Fruit fly (Drosophila melanogaster) whole organism, embryonic: Measurements from ENCODE around the gene CG16710.

Experiments
- Atf-2 ChIP-seq: fragments of 200-800 bp; sonication (Bioruptor generic); optimal IDR thresholded peaks from 2 replicates; lab custom pipeline; 2016; ENCODE audit warnings: missing biosample characterization, missing genetic modification characterization
- Bdp1 ChIP-seq: fragments of 200-800 bp; sonication (Bioruptor generic); optimal IDR thresholded peaks from 3 replicates; lab custom pipeline; 2016; ENCODE audit warnings: missing biosample characterization, missing genetic modification characterization
- C15 ChIP-seq: fragments of 200-800 bp; sonication (Bioruptor generic); IDR thresholded peaks from 3 replicates; pipeline ENCODE4 v1.3.6; 2022; ENCODE audit warnings: missing biosample characterization, missing genetic modification characterization
- CG10979 ChIP-seq: fragments of 200-800 bp; sonication (Bioruptor generic); optimal IDR thresholded peaks from 2 replicates; lab custom pipeline; 2018; ENCODE audit warnings: missing biosample characterization, mild to moderate bottlenecking, missing genetic modification characterization, moderate library complexity
- CG12071 ChIP-seq: fragments of 200-800 bp; sonication (Bioruptor generic); optimal IDR thresholded peaks from 3 replicates; lab custom pipeline; 2018; ENCODE audit warnings: missing biosample characterization, mild to moderate bottlenecking, missing genetic modification characterization
- CG13296 ChIP-seq: fragments of 200-800 bp; sonication (Bioruptor generic); optimal IDR thresholded peaks from 3 replicates; lab custom pipeline; 2018; ENCODE audit warnings: missing biosample characterization, mild to moderate bottlenecking, missing genetic modification characterization
- CG13424 ChIP-seq: fragments of 200-800 bp; sonication (Bioruptor generic); optimal IDR thresholded peaks from 2 replicates; lab custom pipeline; 2019; ENCODE audit warnings: missing biosample characterization, mild to moderate bottlenecking, missing genetic modification characterization, moderate library complexity
- CG14050 ChIP-seq: fragments of 200-800 bp; sonication (Bioruptor generic); IDR thresholded peaks from 3 replicates; pipeline ENCODE4 v1.3.6; 2022; ENCODE audit warnings: missing biosample characterization, missing genetic modification characterization
- CG1603 ChIP-seq: fragments of 200-800 bp; sonication (Bioruptor generic); optimal IDR thresholded peaks from 2 replicates; lab custom pipeline; 2019; ENCODE audit warnings: missing biosample characterization, mild to moderate bottlenecking, missing genetic modification characterization, moderate library complexity
- CG16779 ChIP-seq: fragments of 200-800 bp; sonication (Bioruptor generic); IDR thresholded peaks from 2 replicates; pipeline ENCODE4 v1.3.6; 2022; ENCODE audit warnings: missing biosample characterization, missing genetic modification characterization
- CG2202 ChIP-seq: fragments of 200-800 bp; sonication (Bioruptor generic); optimal IDR thresholded peaks from 2 replicates; lab custom pipeline; 2018; ENCODE audit warnings: missing biosample characterization, mild to moderate bottlenecking, missing genetic modification characterization
- CG2712 ChIP-seq: fragments of 200-800 bp; optimal IDR thresholded peaks from 3 replicates; lab custom pipeline; 2019; ENCODE audit warnings: missing biosample characterization, mild to moderate bottlenecking, missing genetic modification characterization, moderate library complexity
- CG32767 ChIP-seq: fragments of 200-800 bp; sonication (Bioruptor generic); IDR thresholded peaks from 2 replicates; pipeline ENCODE4 v1.3.6; 2022; ENCODE audit warnings: missing biosample characterization, missing genetic modification characterization
- CG3281 ChIP-seq: fragments of 200-800 bp; sonication (Bioruptor generic); optimal IDR thresholded peaks from 3 replicates; lab custom pipeline; 2017; ENCODE audit warnings: missing biosample characterization, mild to moderate bottlenecking, missing genetic modification characterization
- CG34224 ChIP-seq: fragments of 200-800 bp; sonication (Bioruptor generic); IDR thresholded peaks from 3 replicates; pipeline ENCODE4 v1.3.6; 2022; ENCODE audit warnings: missing biosample characterization, missing genetic modification characterization; ENCODE audit not compliant: partially characterized antibody
- CG4617 ChIP-seq: fragments of 200-800 bp; sonication (Bioruptor generic); optimal IDR thresholded peaks from 3 replicates; lab custom pipeline; 2016; ENCODE audit warnings: missing biosample characterization, missing genetic modification characterization, borderline replicate concordance
- CG6854 ChIP-seq: fragments of 200-800 bp; sonication (Bioruptor generic); optimal IDR thresholded peaks from 3 replicates; lab custom pipeline; 2017; ENCODE audit warnings: missing biosample characterization, mild to moderate bottlenecking, missing genetic modification characterization
- CG7372 ChIP-seq: fragments of 200-800 bp; sonication (Bioruptor generic); IDR thresholded peaks from 2 replicates; pipeline ENCODE4 v1.3.6; 2022; ENCODE audit warnings: missing biosample characterization, missing genetic modification characterization
- CG7556 ChIP-seq: fragments of 200-800 bp; sonication (Bioruptor generic); optimal IDR thresholded peaks from 2 replicates; lab custom pipeline; 2017; ENCODE audit warnings: missing biosample characterization, mild to moderate bottlenecking, missing genetic modification characterization
- CG8359 ChIP-seq: fragments of 200-800 bp; sonication (Bioruptor generic); optimal IDR thresholded peaks from 2 replicates; lab custom pipeline; 2017; ENCODE audit warnings: missing biosample characterization, mild to moderate bottlenecking, missing genetic modification characterization, borderline replicate concordance
- CG8924 ChIP-seq: fragments of 200-800 bp; optimal IDR thresholded peaks from 3 replicates; lab custom pipeline; 2019; ENCODE audit warnings: missing biosample characterization, mild to moderate bottlenecking, missing genetic modification characterization, moderate library complexity
- CG9817 ChIP-seq: fragments of 200-800 bp; sonication (Bioruptor generic); optimal IDR thresholded peaks from 2 replicates; lab custom pipeline; 2018; ENCODE audit warnings: missing biosample characterization, mild to moderate bottlenecking, missing genetic modification characterization, moderate library complexity
- CkIIα-i1 ChIP-seq: fragments of 200-800 bp; sonication (Bioruptor generic); IDR thresholded peaks from 2 replicates; pipeline ENCODE4 v1.3.6; 2022; ENCODE audit warnings: missing biosample characterization, missing genetic modification characterization
- Dad ChIP-seq: fragments of 200-800 bp; sonication (Bioruptor generic); optimal IDR thresholded peaks from 3 replicates; lab custom pipeline; 2016; ENCODE audit warnings: missing biosample characterization, missing genetic modification characterization
- Doc2 ChIP-seq: fragments of 200-800 bp; sonication (Bioruptor generic); IDR thresholded peaks from 2 replicates; pipeline ENCODE4 v1.3.6; 2022; ENCODE audit warnings: missing biosample characterization, missing genetic modification characterization
- Dp ChIP-seq: fragments of 200-800 bp; sonication (Bioruptor generic); optimal IDR thresholded peaks from 2 replicates; lab custom pipeline; 2018; ENCODE audit warnings: missing biosample characterization, mild to moderate bottlenecking, missing genetic modification characterization, moderate library complexity
- HLH4C ChIP-seq: fragments of 200-800 bp; sonication (Bioruptor generic); IDR thresholded peaks from 3 replicates; pipeline ENCODE4 v1.3.6; 2022; ENCODE audit warnings: missing biosample characterization, missing genetic modification characterization; ENCODE audit not compliant: partially characterized antibody
- HmgZ ChIP-seq: fragments of 200-800 bp; sonication (Bioruptor generic); optimal IDR thresholded peaks from 2 replicates; lab custom pipeline; 2018; ENCODE audit warnings: missing biosample characterization, mild to moderate bottlenecking, missing genetic modification characterization
- Jarid2 ChIP-seq: fragments of 200-800 bp; sonication (Bioruptor generic); optimal IDR thresholded peaks from 3 replicates; lab custom pipeline; 2017; ENCODE audit warnings: mild to moderate bottlenecking, missing biosample characterization, missing genetic modification reagents, missing genetic modification characterization
- Mes4 ChIP-seq: fragments of 200-800 bp; sonication (Bioruptor generic); optimal IDR thresholded peaks from 2 replicates; lab custom pipeline; 2016; ENCODE audit warnings: missing biosample characterization, missing genetic modification characterization
- NFAT ChIP-seq: fragments of 200-800 bp; sonication (Bioruptor generic); IDR thresholded peaks from 2 replicates; pipeline ENCODE4 v1.3.6; 2022; ENCODE audit warnings: missing biosample characterization, missing genetic modification characterization
- Oaz ChIP-seq: fragments of 200-800 bp; sonication (Bioruptor generic); IDR thresholded peaks from 2 replicates; pipeline ENCODE4 v1.3.6; 2022; ENCODE audit warnings: missing biosample characterization, missing genetic modification characterization
- al ChIP-seq: fragments of 200-800 bp; sonication (Bioruptor generic); IDR thresholded peaks from 2 replicates; pipeline ENCODE4 v1.3.6; 2022; ENCODE audit warnings: missing biosample characterization, missing genetic modification characterization
- ato ChIP-seq: fragments of 200-800 bp; sonication (Bioruptor generic); IDR thresholded peaks from 2 replicates; pipeline ENCODE4 v1.3.6; 2022; ENCODE audit warnings: missing biosample characterization, missing genetic modification characterization; ENCODE audit not compliant: partially characterized antibody
- crol ChIP-seq: fragments of 200-800 bp; sonication (Bioruptor generic); IDR thresholded peaks from 2 replicates; pipeline ENCODE4 v1.3.6; 2022; ENCODE audit warnings: missing biosample characterization, missing genetic modification characterization
- esg ChIP-seq: fragments of 200-800 bp; sonication (Bioruptor generic); conservative IDR thresholded peaks from 2 replicates; pipeline ENCODE4 v1.3.6; 2022; ENCODE audit warnings: missing biosample characterization, missing genetic modification characterization
- eyg ChIP-seq: fragments of 200-800 bp; sonication (Bioruptor generic); optimal IDR thresholded peaks from 3 replicates; lab custom pipeline; 2016; ENCODE audit warnings: missing biosample characterization, missing genetic modification characterization
- fd102C ChIP-seq: fragments of 200-800 bp; sonication (Bioruptor generic); optimal IDR thresholded peaks from 2 replicates; lab custom pipeline; 2018; ENCODE audit warnings: missing biosample characterization, mild to moderate bottlenecking, missing genetic modification characterization, moderate library complexity
- fru ChIP-seq: fragments of >200 bp; optimal IDR thresholded peaks from 2 replicates; lab custom pipeline; 2017
- ftz-f1 ChIP-seq: fragments of 200-800 bp; sonication (Bioruptor generic); optimal IDR thresholded peaks from 2 replicates; lab custom pipeline; 2016; ENCODE audit warnings: missing biosample characterization, missing genetic modification characterization
- kni ChIP-seq: fragments of 200-800 bp; sonication (Bioruptor generic); optimal IDR thresholded peaks from 3 replicates; lab custom pipeline; 2017; ENCODE audit warnings: mild to moderate bottlenecking, missing biosample characterization, missing genetic modification reagents, missing genetic modification characterization
- p53 ChIP-seq: fragments of 200-800 bp; sonication (Bioruptor generic); optimal IDR thresholded peaks from 2 replicates; lab custom pipeline; 2016; ENCODE audit warnings: missing biosample characterization, missing genetic modification characterization
- pho ChIP-seq: fragments of 200-800 bp; sonication (Bioruptor generic); optimal IDR thresholded peaks from 2 replicates; lab custom pipeline; 2016; ENCODE audit warnings: missing biosample characterization, missing genetic modification characterization
- pnt ChIP-seq: fragments of 200-800 bp; sonication (Bioruptor generic); optimal IDR thresholded peaks from 3 replicates; lab custom pipeline; 2016; ENCODE audit warnings: missing biosample characterization, missing genetic modification characterization
- scrt ChIP-seq: fragments of 200-800 bp; sonication (Bioruptor generic); optimal IDR thresholded peaks from 2 replicates; lab custom pipeline; 2018; ENCODE audit warnings: missing biosample characterization, mild to moderate bottlenecking, missing genetic modification characterization, moderate library complexity
- sd ChIP-seq: fragments of 200-800 bp; sonication (Bioruptor generic); optimal IDR thresholded peaks from 3 replicates; lab custom pipeline; 2018; ENCODE audit warnings: missing biosample characterization, mild to moderate bottlenecking, missing genetic modification characterization, moderate library complexity
- sens ChIP-seq: fragments of 200-800 bp; sonication (Bioruptor generic); peaks from one replicate; lab custom pipeline; 2016; ENCODE audit warnings: missing biosample characterization, missing genetic modification characterization
- sens-2 ChIP-seq: fragments of 200-800 bp; sonication (Bioruptor generic); IDR thresholded peaks from 2 replicates; pipeline ENCODE4 v1.3.6; 2022; ENCODE audit warnings: missing biosample characterization, missing genetic modification characterization
- trem ChIP-seq: fragments of 200-800 bp; optimal IDR thresholded peaks from 3 replicates; lab custom pipeline; 2019; ENCODE audit warnings: missing biosample characterization, mild to moderate bottlenecking, missing genetic modification characterization, moderate library complexity
- twi ChIP-seq: fragments of 200-800 bp; optimal IDR thresholded peaks from 2 replicates; lab custom pipeline; 2019; ENCODE audit warnings: missing biosample characterization, mild to moderate bottlenecking, missing genetic modification characterization, moderate library complexity
- wdn ChIP-seq: fragments of 200-800 bp; sonication (Bioruptor generic); IDR thresholded peaks from 2 replicates; pipeline ENCODE4 v1.3.6; 2022; ENCODE audit warnings: missing biosample characterization, missing genetic modification characterization

The CG16710 gene

DNA sequence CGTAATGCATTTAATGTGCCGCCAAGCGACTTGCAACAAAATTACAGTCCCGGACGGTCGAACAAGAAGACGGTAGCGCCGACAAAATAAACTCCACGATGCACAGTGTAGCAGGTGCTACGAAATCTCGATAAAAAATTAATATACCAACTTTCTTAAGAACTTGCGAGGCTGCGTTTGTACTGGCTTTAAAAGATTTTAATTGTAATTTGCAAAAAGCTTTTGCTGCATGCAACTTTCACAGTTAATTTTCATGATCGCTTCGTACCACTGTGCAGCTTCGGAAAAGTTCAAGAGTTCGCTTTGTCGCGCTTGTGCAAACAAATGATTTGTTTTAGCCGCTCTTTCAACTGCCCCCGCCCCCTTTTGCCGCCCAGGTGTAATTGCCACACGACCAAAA, 36.1 kb upstream of the CG16710 start (continued):
- TF ChIP-seq NFAT = peak; percentile 65
- TF ChIP-seq CG14050 (GFP tag; lab: Robert Waterston, UW) = peak; percentile 59; the same call in 2 of the 3 replicates
- peak; percentile 62 for TF ChIP-seq CG13424 (tag; lab: Kevin White, UChicago)
- TF ChIP-seq pho (GFP tag; lab: Kevin White, UChicago) = peak; percentile 49
- TF ChIP-seq pnt = peak; percentile 56
- no peak for TF ChIP-seq crol (GFP tag; lab: Robert Waterston, UW)
- no peak for TF ChIP-seq CkIIα-i1 (GFP tag; lab: Robert Waterston, UW)
- TF ChIP-seq Dad (GFP tag; lab: Kevin White, UChicago) = peak; percentile 64
- peak; percentile 57 for TF ChIP-seq CG7556 (GFP tag; lab: Kevin White, UChicago)
- TF ChIP-seq Jarid2 (GFP tag; lab: Kevin White, UChicago) = no peak
- peak; percentile 73 for TF ChIP-seq CG2712 (tag; lab: Kevin White, UChicago)
- TF ChIP-seq Bdp1 (GFP tag; lab: Kevin White, UChicago) = peak; percentile 15
- TF ChIP-seq al (GFP tag; lab: Robert Waterston, UW) = peak; percentile 23; the same call in 1 of the 2 replicates
- TF ChIP-seq CG3281 (GFP tag; lab: Kevin White, UChicago) = peak; percentile 45
- peak; percentile 61 for TF ChIP-seq CG12071
- peak; percentile 50 for TF ChIP-seq Atf-2 (GFP tag; lab: Kevin White, UChicago)
- TF ChIP-seq scrt (GFP tag; lab: Kevin White, UChicago) = peak; percentile 20
- TF ChIP-seq HLH4C (GFP tag; lab: Robert Waterston, UW) = no peak
- TF ChIP-seq CG6854 (GFP tag; lab: Kevin White, UChicago) = no peak
- TF ChIP-seq CG32767 (GFP tag; lab: Robert Waterston, UW) = 0 out of 2 replicates have a peak, but pooled peaks have one; percentile 28
- TF ChIP-seq p53 (GFP tag; lab: Kevin White, UChicago) = no peak
- TF ChIP-seq CG4617 (GFP tag; lab: Kevin White, UChicago) = no peak
- TF ChIP-seq esg (GFP tag; lab: Robert Waterston, UW) = peak; percentile 75
- peak; percentile 8 for TF ChIP-seq CG2202 (tag; lab: Kevin White, UChicago)
- TF ChIP-seq CG10979 (tag; lab: Kevin White, UChicago) = peak; percentile 68
- TF ChIP-seq ato = no peak
- TF ChIP-seq wdn (GFP tag; lab: Robert Waterston, UW) = peak; percentile 71
- peak; percentile 73 for TF ChIP-seq sens-2 (GFP tag; lab: Robert Waterston, UW)
- TF ChIP-seq CG9817 (tag; lab: Kevin White, UChicago) = peak; percentile 36
- TF ChIP-seq sd (tag; lab: Kevin White, UChicago) = no peak
- TF ChIP-seq Mes4 (GFP tag; lab: Kevin White, UChicago) = peak; percentile 38
- TF ChIP-seq Doc2 (GFP tag; lab: Robert Waterston, UW) = no peak
- TF ChIP-seq Oaz = peak; percentile 62
- TF ChIP-seq CG7372 (GFP tag; lab: Robert Waterston, UW) = peak; percentile 50; the same call in 1 of the 2 replicates
- TF ChIP-seq HmgZ (tag; lab: Kevin White, UChicago) = peak; percentile 28
- no peak for TF ChIP-seq CG34224 (GFP tag; lab: Robert Waterston, UW)
- TF ChIP-seq fd102C = no peak
- TF ChIP-seq Dp = no peak
- no peak for TF ChIP-seq CG16779 (GFP tag; lab: Robert Waterston, UW)
- no peak for TF ChIP-seq ftz-f1 (GFP tag; lab: Kevin White, UChicago)
- no peak for TF ChIP-seq fru (lab: Kevin White, UChicago)
- peak; percentile 98 for TF ChIP-seq sens (GFP tag; lab: Kevin White, UChicago)
- peak; percentile 12 for TF ChIP-seq CG8359 (GFP tag; lab: Kevin White, UChicago)
- peak; percentile 46; the same call in 1 of the 3 replicates for TF ChIP-seq C15 (GFP tag; lab: Robert Waterston, UW)
- TF ChIP-seq eyg (GFP tag; lab: Kevin White, UChicago) = no peak
- peak; percentile 76 for TF ChIP-seq CG1603 (tag; lab: Kevin White, UChicago)
- TF ChIP-seq trem (tag; lab: Kevin White, UChicago) = peak; percentile 33
- peak; percentile 55 for TF ChIP-seq CG8924 (tag; lab: Kevin White, UChicago)
- TF ChIP-seq kni = no peak
- TF ChIP-seq twi (tag; lab: Kevin White, UChicago) = no peak
- TF ChIP-seq CG13296 = peak; percentile 33
